Fruit fly (Drosophila melanogaster): ENCODE data around the gene GstD9.

Gene GstD9

DNA sequence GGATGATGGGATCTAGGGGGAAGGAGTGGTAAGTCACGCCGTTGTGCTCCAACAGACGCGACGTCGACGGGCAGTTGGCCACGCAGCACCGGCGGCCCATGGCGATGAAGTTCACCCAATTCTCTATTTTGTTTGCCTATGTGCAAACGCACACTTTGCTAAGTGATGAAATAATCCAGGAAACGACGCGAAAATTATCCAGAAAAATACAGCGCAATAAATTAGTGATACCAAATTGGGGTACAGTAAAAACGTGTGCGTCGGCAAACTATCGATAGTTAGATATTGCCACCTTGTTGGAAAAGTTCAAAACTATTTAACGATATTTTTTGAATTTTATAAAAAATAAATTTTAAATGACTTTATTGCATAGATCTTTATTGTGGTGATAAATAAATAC, 11.3 kb downstream of the GstD9 start, which contains the start of gene MBD-R2:
Gene MBD-R2, minus strand, starts transcription at position 222 of the 400 bp plus-strand sequence.
- TF ChIP-seq EcR (GFP tag; optimal IDR thresholded peaks at IDR 0.05) (no peak), pan (optimal IDR thresholded peaks at IDR 0.05) (no peak)

- no peak for TF ChIP-seq pan (optimal IDR thresholded peaks at IDR 0.05)
Observed at dm6 chr3R:12352003-12352402, 15.4 kb downstream of the GstD9 start, which contains the start of gene CG10041. Gene CG10041 (minus strand): TSS chr3R:12352103.

DNA sequence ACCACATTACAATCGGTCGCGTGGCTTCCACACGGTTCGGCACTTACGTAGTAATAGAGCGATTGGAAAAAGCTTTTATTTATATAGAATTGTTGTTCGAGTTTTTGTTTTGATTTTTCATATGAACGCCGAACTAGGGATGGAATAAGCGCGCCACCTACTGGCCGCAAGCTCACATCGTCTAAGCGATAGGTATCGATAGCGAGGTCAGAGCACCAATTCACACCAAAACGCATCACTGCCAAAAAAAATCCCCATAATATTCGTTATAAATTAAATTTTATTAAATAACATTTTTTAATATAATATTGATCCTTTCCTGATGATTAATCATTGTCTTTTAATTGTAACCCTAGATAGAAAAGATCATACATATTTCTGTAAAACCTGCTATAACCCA, 16.9 kb downstream of the GstD9 start, which contains the start of gene CG10038:
Gene CG10038, minus strand, starts transcription at position 148 of the 400 bp plus-strand sequence.
- no peak for TF ChIP-seq pan (optimal IDR thresholded peaks at IDR 0.05)
- TF ChIP-seq EcR (GFP tag; optimal IDR thresholded peaks at IDR 0.05), result no peak
- no peak for TF ChIP-seq Dll (optimal IDR thresholded peaks at IDR 0.05)
- no peak for TF ChIP-seq usp (GFP tag; optimal IDR thresholded peaks at IDR 0.05)
- TF ChIP-seq CG8478 (optimal IDR thresholded peaks at IDR 0.05), result no peak

dm6 chr3R:12347659-12348058, 19.7 kb downstream of the GstD9 start:
- TF ChIP-seq CG8478 (optimal IDR thresholded peaks at IDR 0.05), result no peak
- no peak for TF ChIP-seq EcR (GFP tag; optimal IDR thresholded peaks at IDR 0.05)
- TF ChIP-seq Dll (optimal IDR thresholded peaks at IDR 0.05), result no peak
- no peak for TF ChIP-seq psq (optimal IDR thresholded peaks at IDR 0.05)
- TF ChIP-seq pan (optimal IDR thresholded peaks at IDR 0.05), result no peak
- TF ChIP-seq usp (GFP tag; optimal IDR thresholded peaks at IDR 0.05), result no peak

- no peak for TF ChIP-seq Dll (optimal IDR thresholded peaks at IDR 0.05)
- TF ChIP-seq CG8478 (optimal IDR thresholded peaks at IDR 0.05), result no peak
- no peak for TF ChIP-seq usp (GFP tag; optimal IDR thresholded peaks at IDR 0.05)
Observed at dm6 chr3R:12345989-12346388, 21.4 kb downstream of the GstD9 start.

DNA sequence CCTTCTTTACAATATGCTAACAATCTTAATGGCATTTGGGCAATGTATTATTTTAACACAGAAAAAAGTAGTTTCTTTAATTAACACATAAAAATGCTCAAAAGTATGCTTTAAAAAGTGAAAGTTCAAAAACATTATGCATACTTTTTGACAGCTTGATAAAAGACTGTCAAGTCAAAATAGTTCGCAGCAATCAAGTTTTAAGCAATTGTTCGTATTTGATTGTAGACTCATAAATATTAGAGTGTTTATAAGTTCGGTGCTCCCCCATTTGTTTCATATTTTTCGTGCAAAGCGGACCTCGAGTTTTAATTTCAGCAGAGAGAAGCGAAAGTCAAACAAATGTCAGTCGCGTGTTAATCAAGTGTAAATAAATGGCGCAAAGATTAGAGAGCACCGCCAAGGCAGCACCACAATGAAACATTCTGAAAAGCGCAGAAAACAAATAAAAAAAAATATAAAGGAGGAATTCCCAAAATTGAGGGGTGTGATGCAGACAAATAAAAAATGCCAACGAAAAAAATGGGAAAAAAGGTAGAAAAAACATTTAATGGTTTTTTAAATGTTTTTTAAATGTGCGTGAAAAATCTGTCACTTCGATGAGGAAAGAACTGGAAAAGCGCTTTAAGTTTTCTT, 22.3 kb downstream of the GstD9 start:
- TF ChIP-seq Dll (optimal IDR thresholded peaks at IDR 0.05) (no peak), usp (GFP tag; optimal IDR thresholded peaks at IDR 0.05) (no peak), psq (optimal IDR thresholded peaks at IDR 0.05) (no peak), EcR (GFP tag; optimal IDR thresholded peaks at IDR 0.05) (no peak), pan (optimal IDR thresholded peaks at IDR 0.05) (no peak), CG8478 (optimal IDR thresholded peaks at IDR 0.05) (no peak)

DNA sequence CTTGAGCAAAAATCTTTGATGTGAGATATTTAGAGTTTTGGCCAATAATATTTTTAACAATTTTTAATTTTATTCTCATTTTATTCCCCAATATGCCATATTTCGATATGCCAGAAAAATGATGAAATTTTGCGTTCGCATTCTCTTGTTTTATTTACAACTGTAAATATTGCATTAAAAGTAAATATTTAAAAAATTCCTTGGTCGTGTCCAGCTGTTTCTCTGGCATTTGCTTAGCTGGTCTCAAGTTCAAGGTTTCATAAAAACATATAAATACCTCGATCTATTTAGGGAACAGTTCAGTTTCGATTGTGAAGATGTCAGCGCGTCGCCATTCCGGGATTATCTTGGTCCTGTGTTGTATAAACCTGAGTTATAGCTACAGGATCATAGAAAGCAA, 26.0 kb downstream of the GstD9 start, which contains the start of gene Sgsf:
Gene Sgsf, plus strand, starts transcription at position 301 of the 400 bp plus-strand sequence.
- no peak for TF ChIP-seq CG8478 (optimal IDR thresholded peaks at IDR 0.05)
- no peak for TF ChIP-seq psq (optimal IDR thresholded peaks at IDR 0.05)
- TF ChIP-seq pan (optimal IDR thresholded peaks at IDR 0.05), result no peak
- TF ChIP-seq EcR (GFP tag; optimal IDR thresholded peaks at IDR 0.05), result no peak
- no peak for TF ChIP-seq Dll (optimal IDR thresholded peaks at IDR 0.05)
- TF ChIP-seq usp (GFP tag; optimal IDR thresholded peaks at IDR 0.05), result no peak

- TF ChIP-seq pan (optimal IDR thresholded peaks at IDR 0.05) (no peak), Dll (optimal IDR thresholded peaks at IDR 0.05) (no peak), CG8478 (optimal IDR thresholded peaks at IDR 0.05) (no peak), EcR (GFP tag; optimal IDR thresholded peaks at IDR 0.05) (no peak), psq (optimal IDR thresholded peaks at IDR 0.05) (no peak), usp (GFP tag; optimal IDR thresholded peaks at IDR 0.05) (no peak)
Observed at dm6 chr3R:12329827-12330226, 37.5 kb downstream of the GstD9 start.

DNA sequence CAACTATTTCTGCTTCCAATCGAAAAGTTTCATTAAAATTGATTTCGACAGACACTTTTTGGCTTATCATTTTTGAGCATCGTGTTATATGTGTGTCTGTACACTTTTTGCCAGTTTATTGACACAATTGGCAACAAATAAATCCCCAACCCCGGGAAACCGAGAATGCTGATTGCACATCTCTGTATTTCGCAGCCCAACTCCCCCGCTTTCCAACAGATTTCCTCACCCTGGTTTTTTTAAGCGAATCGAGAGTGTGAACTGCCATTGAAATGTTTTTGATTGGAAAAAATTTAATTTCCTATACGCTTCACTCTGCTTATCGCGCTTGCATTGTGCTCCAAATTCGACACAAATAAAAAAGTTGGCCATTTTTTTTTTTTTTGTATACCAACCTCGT, 40.5 kb downstream of the GstD9 start:
- TF ChIP-seq pan (optimal IDR thresholded peaks at IDR 0.05) (no peak), CG8478 (optimal IDR thresholded peaks at IDR 0.05) (no peak)

DNA sequence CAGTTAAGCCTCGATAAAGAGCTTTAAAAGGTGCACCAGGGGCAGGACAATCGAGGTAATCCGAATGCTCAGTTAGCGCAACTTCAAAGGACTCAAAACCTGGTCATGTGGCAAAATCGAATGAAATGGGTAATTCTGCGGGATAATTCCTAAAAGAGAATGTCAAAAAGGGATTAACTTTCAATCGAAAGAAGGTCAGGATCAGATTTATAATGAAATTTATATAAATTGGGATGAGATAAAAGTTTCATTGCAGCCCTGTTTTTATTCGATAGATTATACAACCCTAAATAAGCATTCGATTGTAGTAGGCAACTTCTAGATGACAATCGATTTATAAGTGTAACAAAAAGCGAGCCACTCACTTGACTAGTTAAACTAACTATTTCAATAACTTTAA, 44.1 kb downstream of the GstD9 start, which contains the start of gene CG10013:
Gene CG10013, plus strand, starts transcription at position 301 of the 400 bp plus-strand sequence.
- no peak for TF ChIP-seq pan (optimal IDR thresholded peaks at IDR 0.05)
- TF ChIP-seq usp (GFP tag; optimal IDR thresholded peaks at IDR 0.05), result no peak
- TF ChIP-seq psq (optimal IDR thresholded peaks at IDR 0.05), result no peak
- TF ChIP-seq Dll (optimal IDR thresholded peaks at IDR 0.05), result no peak
- TF ChIP-seq CG8478 (optimal IDR thresholded peaks at IDR 0.05), result no peak
- TF ChIP-seq EcR (GFP tag; optimal IDR thresholded peaks at IDR 0.05), result no peak

dm6 chr3R:12317325-12317724, 50.0 kb downstream of the GstD9 start:
- no peak for TF ChIP-seq EcR (GFP tag; optimal IDR thresholded peaks at IDR 0.05)
- no peak for TF ChIP-seq CG8478 (optimal IDR thresholded peaks at IDR 0.05)
- no peak for TF ChIP-seq psq (optimal IDR thresholded peaks at IDR 0.05)
- no peak for TF ChIP-seq Dll (optimal IDR thresholded peaks at IDR 0.05)
- TF ChIP-seq pan (optimal IDR thresholded peaks at IDR 0.05), result no peak
- no peak for TF ChIP-seq usp (GFP tag; optimal IDR thresholded peaks at IDR 0.05)

- TF ChIP-seq EcR (GFP tag; optimal IDR thresholded peaks at IDR 0.05) (no peak), CG8478 (optimal IDR thresholded peaks at IDR 0.05) (no peak), usp (GFP tag; optimal IDR thresholded peaks at IDR 0.05) (no peak), psq (optimal IDR thresholded peaks at IDR 0.05) (no peak), pan (optimal IDR thresholded peaks at IDR 0.05) (no peak), Dll (optimal IDR thresholded peaks at IDR 0.05) (no peak)
Observed at dm6 chr3R:12316420-12316819, 50.9 kb downstream of the GstD9 start.
